Fruit fly (Drosophila melanogaster) whole organism, prepupa: ENCODE results near the gene CG4598.

Experiments
- CG3919 ChIP-seq: fragments of 200-800 bp; sonication (Bioruptor generic); optimal IDR thresholded peaks from 3 replicates; lab custom pipeline; 2016; ENCODE audit warnings: missing biosample characterization, missing genetic modification characterization
- CG4318 ChIP-seq: fragments of 200-800 bp; sonication (Bioruptor generic); optimal IDR thresholded peaks from 3 replicates; lab custom pipeline; 2017; ENCODE audit warnings: missing biosample characterization, mild to moderate bottlenecking, missing genetic modification characterization
- Eip78C ChIP-seq: fragments of 200-800 bp; sonication (Bioruptor generic); peaks from one replicate; lab custom pipeline; 2016; ENCODE audit warnings: missing biosample characterization, missing genetic modification characterization
- Ets21C ChIP-seq: fragments of 200-800 bp; sonication (Bioruptor generic); optimal IDR thresholded peaks from 3 replicates; lab custom pipeline; 2016; ENCODE audit warnings: missing biosample characterization, missing genetic modification characterization
- Gug ChIP-seq: fragments of 200-800 bp; sonication (Bioruptor generic); IDR thresholded peaks from 2 replicates; pipeline ENCODE4 v1.3.6; 2022; ENCODE audit warnings: missing biosample characterization, missing genetic modification characterization
- Hr4 ChIP-seq: fragments of 200-800 bp; sonication (Bioruptor generic); optimal IDR thresholded peaks from 3 replicates; lab custom pipeline; 2016; ENCODE audit warnings: missing biosample characterization, missing genetic modification characterization
- Met ChIP-seq: fragments of 200-800 bp; sonication (Bioruptor generic); optimal IDR thresholded peaks from 3 replicates; lab custom pipeline; 2016; ENCODE audit warnings: missing biosample characterization, missing genetic modification characterization
- Sox102F ChIP-seq: fragments of 200-800 bp; sonication (Bioruptor generic); optimal IDR thresholded peaks from 2 replicates; lab custom pipeline; 2016; ENCODE audit warnings: missing biosample characterization, mild to moderate bottlenecking, missing genetic modification characterization
- dac ChIP-seq: fragments of 200-800 bp; sonication (Bioruptor generic); optimal IDR thresholded peaks from 2 replicates; lab custom pipeline; 2017; ENCODE audit warnings: missing biosample characterization, mild to moderate bottlenecking, missing genetic modification characterization
- salr ChIP-seq, 2 experiments: fragments of 200-800 bp; sonication (Bioruptor generic); optimal IDR thresholded peaks; 3 replicates each; lab custom pipeline; 2016 to 2018; ENCODE audit warnings: missing biosample characterization in 2 of 2, missing genetic modification characterization in 2 of 2, mild to moderate bottlenecking in 1 of 2
- ss ChIP-seq, 2 experiments: fragments of 200-800 bp; sonication (Bioruptor generic); optimal IDR thresholded peaks; 2 replicates in 1 of 2; 3 replicates in 1 of 2; lab custom pipeline; 2017 to 2018; ENCODE audit warnings: mild to moderate bottlenecking in 2 of 2, missing biosample characterization in 2 of 2, missing genetic modification characterization in 2 of 2, moderate library complexity in 1 of 2

DNA sequence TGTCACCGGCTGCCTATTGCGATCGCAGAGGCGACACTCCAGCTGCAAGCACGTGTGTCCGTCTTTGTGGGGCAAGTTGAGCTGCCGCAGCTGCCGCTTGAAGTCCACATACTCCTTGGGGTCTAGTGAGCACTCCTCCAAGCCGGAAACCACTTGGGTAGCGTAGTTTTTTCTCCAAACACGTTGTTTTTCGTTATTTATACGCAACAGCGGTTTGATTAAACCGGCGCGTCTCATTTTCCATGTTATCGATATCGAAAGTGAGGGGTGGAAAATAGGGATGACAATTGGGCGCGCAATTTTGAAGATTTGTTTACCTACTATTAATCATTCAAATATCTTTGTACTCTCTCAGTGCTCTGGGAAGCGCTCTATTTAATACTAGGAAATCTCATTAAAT is 25.2 kb upstream of the CG4598 start, which contains the start of gene mtDNA-helicase:
- TF ChIP-seq Eip78C (GFP tag; lab: Kevin White, UChicago) (no peak), salr (GFP tag; optimal IDR thresholded peaks at IDR 0.05; lab: Kevin White, UChicago) (no peak), dac (GFP tag; lab: Kevin White, UChicago) (no peak), Sox102F (GFP tag; lab: Kevin White, UChicago) (no peak), Gug (no peak), ss (GFP tag; optimal IDR thresholded peaks at IDR 0.05; lab: Kevin White, UChicago) (no peak), Met (GFP tag; lab: Kevin White, UChicago) (no peak), Ets21C (GFP tag; lab: Kevin White, UChicago) (no peak), Hr4 (GFP tag; lab: Kevin White, UChicago) (no peak), CG4318 (GFP tag; lab: Kevin White, UChicago) (no peak), CG3919 (GFP tag; lab: Kevin White, UChicago) (no peak)
